Fruit fly (Drosophila melanogaster): ENCODE measurements around the gene Sfp24Bb.
A peak's percentile ranks its signal among the peaks of the same experiment; 100 is the strongest.

Gene Sfp24Bb

DNA sequence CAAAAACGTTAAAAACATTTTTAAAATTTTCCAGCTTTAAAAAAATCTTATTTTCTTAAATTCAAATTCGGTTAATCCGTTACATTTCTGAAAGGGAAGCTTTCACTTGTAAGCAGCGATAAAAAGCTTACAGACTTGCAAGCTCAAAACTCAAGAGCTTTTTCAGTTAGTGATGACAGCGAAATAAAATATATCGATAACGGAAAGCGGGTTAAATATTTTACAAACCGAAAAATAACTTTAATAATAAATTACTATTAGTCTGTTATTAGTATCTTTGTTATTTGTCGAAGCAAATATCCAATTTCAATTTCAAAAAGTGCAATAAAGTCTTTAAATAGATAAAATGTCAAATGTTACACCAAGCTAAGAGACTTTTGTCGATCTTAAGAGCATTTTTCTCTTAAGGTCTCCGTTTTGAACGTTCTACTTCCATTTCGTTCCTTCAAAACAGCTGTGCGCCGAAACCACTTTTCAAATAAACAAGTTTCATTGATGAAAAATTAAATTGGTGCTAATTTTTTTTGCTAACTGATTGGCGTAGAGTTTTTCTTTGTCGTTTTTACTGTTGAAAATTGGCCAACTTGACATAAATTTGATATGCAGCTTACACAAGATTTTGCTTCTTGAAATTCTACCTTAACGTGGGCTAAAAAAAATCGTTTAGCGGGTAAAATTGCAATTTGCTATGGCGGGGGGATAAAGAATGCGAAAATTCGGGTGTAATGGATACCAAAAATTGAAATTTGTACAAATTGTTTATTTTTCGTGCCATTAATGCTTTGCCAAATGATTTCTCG lies 21.2 kb downstream of the Sfp24Bb start (continued):
- TF ChIP-seq CG13287 (GFP tag; IDR thresholded peaks at IDR 0.05; ENCODE audit: partially characterized antibody) (peak; percentile 90), Rx (GFP tag; IDR thresholded peaks at IDR 0.05) (no peak), CG12659 (GFP tag; optimal IDR thresholded peaks at IDR 0.05) (no peak), CG2120 (GFP tag; optimal IDR thresholded peaks at IDR 0.05) (peak; percentile 30), CG11695 (GFP tag; IDR thresholded peaks at IDR 0.05) (0 out of 3 replicates have a peak, but pooled peaks have one; percentile 16), da (GFP tag; optimal IDR thresholded peaks at IDR 0.05) (no peak)

DNA sequence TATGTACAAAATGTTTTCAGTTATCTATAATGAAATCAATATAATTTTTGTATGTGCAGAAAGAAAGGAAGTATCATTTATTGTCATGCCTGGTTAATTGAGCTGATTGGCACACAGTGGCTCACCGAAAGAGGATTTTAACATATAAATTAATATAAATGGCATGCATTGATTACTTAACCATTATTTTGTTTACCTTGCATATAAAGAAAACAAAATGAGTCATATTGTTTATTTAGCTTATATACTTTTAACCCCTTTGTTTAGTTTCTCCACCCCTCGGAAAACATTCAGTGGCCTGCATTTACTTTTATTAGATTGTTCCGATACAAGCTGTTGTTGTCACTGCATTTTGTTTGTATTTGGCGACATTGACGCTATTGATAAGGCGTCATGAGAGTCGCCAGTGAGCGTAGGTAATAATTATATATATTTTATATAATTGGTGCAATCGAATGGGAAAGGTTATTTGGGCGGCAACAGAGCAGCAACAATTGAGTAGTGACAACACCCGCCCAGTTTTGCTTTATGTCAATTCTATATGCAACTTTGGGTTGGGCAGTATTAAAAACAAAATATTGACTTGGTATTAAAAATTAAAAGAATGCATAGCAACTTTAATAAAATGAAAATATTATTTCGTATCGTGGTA lies 21.9 kb downstream of the Sfp24Bb start:
- TF ChIP-seq YL-1 (GFP tag; optimal IDR thresholded peaks at IDR 0.05) (no peak), CG2875 (GFP tag; optimal IDR thresholded peaks at IDR 0.05) (peak; percentile 20), Ets97D (GFP tag; optimal IDR thresholded peaks at IDR 0.05) (no peak), CG17612 (GFP tag; IDR thresholded peaks at IDR 0.05) (no peak), Antp (GFP tag; optimal IDR thresholded peaks at IDR 0.05) (no peak), Atf3 (GFP tag; optimal IDR thresholded peaks at IDR 0.05) (no peak), Kr (GFP tag; optimal IDR thresholded peaks at IDR 0.05) (no peak), ATbp (GFP tag; optimal IDR thresholded peaks at IDR 0.05) (peak; percentile 59), Abd-B (GFP tag; optimal IDR thresholded peaks at IDR 0.05) (no peak), ash1 (GFP tag; optimal IDR thresholded peaks at IDR 0.05) (no peak), CG8478 (optimal IDR thresholded peaks at IDR 0.05) (no peak), CG42726 (GFP tag; IDR thresholded peaks at IDR 0.05; ENCODE audit: partially characterized antibody) (no peak), CG10267 (tag; optimal IDR thresholded peaks at IDR 0.05) (no peak), sob (GFP tag; IDR thresholded peaks at IDR 0.05) (no peak), CG2129 (GFP tag; IDR thresholded peaks at IDR 0.05; ENCODE audit: partially characterized antibody) (no peak), CG17802 (tag; optimal IDR thresholded peaks at IDR 0.05) (no peak), bbx (GFP tag; IDR thresholded peaks at IDR 0.05; ENCODE audit: partially characterized antibody) (no peak), CG2712 (tag; optimal IDR thresholded peaks at IDR 0.05) (peak; percentile 26), chn (GFP tag; optimal IDR thresholded peaks at IDR 0.05) (no peak), Dip3 (GFP tag; optimal IDR thresholded peaks at IDR 0.05) (no peak), Deaf1 (tag; optimal IDR thresholded peaks at IDR 0.05) (no peak), CG33557 (GFP tag; optimal IDR thresholded peaks at IDR 0.05) (peak; percentile 33), CG16815 (GFP tag; optimal IDR thresholded peaks at IDR 0.05) (no peak), CG4424 (GFP tag; optimal IDR thresholded peaks at IDR 0.05) (peak; percentile 16), NC2α (GFP tag; optimal IDR thresholded peaks at IDR 0.05) (no peak), fd96Cb (tag; optimal IDR thresholded peaks at IDR 0.05) (no peak), abd-A (tag; optimal IDR thresholded peaks at IDR 0.05) (no peak), Scr (GFP tag; IDR thresholded peaks at IDR 0.05; ENCODE audit: partially characterized antibody) (no peak), ato (GFP tag; IDR thresholded peaks at IDR 0.05; ENCODE audit: partially characterized antibody) (no peak), scrt (GFP tag; optimal IDR thresholded peaks at IDR 0.05) (no peak), trem (tag; optimal IDR thresholded peaks at IDR 0.05) (no peak), pnt (GFP tag; optimal IDR thresholded peaks at IDR 0.05) (no peak), CG3847 (GFP tag; IDR thresholded peaks at IDR 0.05) (no peak), dmrt11E (tag; optimal IDR thresholded peaks at IDR 0.05) (peak; percentile 1), slbo (GFP tag; IDR thresholded peaks at IDR 0.05) (no peak), ranshi (GFP tag; IDR thresholded peaks at IDR 0.05) (no peak), CG31388 (GFP tag; optimal IDR thresholded peaks at IDR 0.05) (no peak), CG8765 (GFP tag; IDR thresholded peaks at IDR 0.05) (no peak), ewg (GFP tag; optimal IDR thresholded peaks at IDR 0.05) (no peak), CG1529 (GFP tag; optimal IDR thresholded peaks at IDR 0.05) (peak; percentile 43), caup (GFP tag; optimal IDR thresholded peaks at IDR 0.05; ENCODE audit: severe bottlenecking) (no peak)

Data from whole organism, embryonic.